Fruit fly (Drosophila melanogaster) whole organism, embryonic: Measurements from ENCODE around the gene CG14174.

Experiments
- ATbp ChIP-seq: fragments of 200-800 bp; sonication (Bioruptor generic); optimal IDR thresholded peaks from 2 replicates; lab custom pipeline; 2017; ENCODE audit warnings: missing biosample characterization, mild to moderate bottlenecking, missing genetic modification characterization, missing genetic modification reagents
- Adf1 ChIP-seq: fragments of 200-800 bp; sonication (Bioruptor generic); IDR thresholded peaks from 2 replicates; pipeline ENCODE4 v1.3.6; 2022; ENCODE audit warnings: missing biosample characterization, missing genetic modification characterization
- Aef1 ChIP-seq: fragments of 200-800 bp; sonication (Bioruptor generic); IDR thresholded peaks from 3 replicates; pipeline ENCODE4 v1.3.6; 2022; ENCODE audit warnings: missing biosample characterization, missing genetic modification characterization
- CG11695 ChIP-seq: fragments of 200-800 bp; sonication (Bioruptor generic); IDR thresholded peaks from 3 replicates; pipeline ENCODE4 v1.3.6; 2022; ENCODE audit warnings: missing biosample characterization, missing genetic modification characterization
- CG11696 ChIP-seq: fragments of 200-800 bp; sonication (Bioruptor generic); IDR thresholded peaks from 2 replicates; pipeline ENCODE4 v1.3.6; 2022; ENCODE audit warnings: missing biosample characterization, missing genetic modification characterization
- CG12391 ChIP-seq: fragments of 200-800 bp; sonication (Bioruptor generic); optimal IDR thresholded peaks from 3 replicates; lab custom pipeline; 2018; ENCODE audit warnings: missing biosample characterization, mild to moderate bottlenecking, missing genetic modification characterization, moderate library complexity
- CG12744 ChIP-seq: fragments of 200-800 bp; sonication (Bioruptor generic); optimal IDR thresholded peaks from 2 replicates; lab custom pipeline; 2016; ENCODE audit warnings: missing biosample characterization, missing genetic modification characterization
- CG14014 ChIP-seq: fragments of 200-800 bp; sonication (Bioruptor generic); IDR thresholded peaks from 2 replicates; pipeline ENCODE4 v1.3.6; 2022; ENCODE audit warnings: missing biosample characterization, missing genetic modification characterization
- CG14667 ChIP-seq: fragments of 200-800 bp; sonication (Bioruptor generic); IDR thresholded peaks from 2 replicates; pipeline ENCODE4 v1.3.6; 2022; ENCODE audit warnings: missing biosample characterization, missing genetic modification characterization
- CG17328 ChIP-seq: fragments of 200-800 bp; sonication (Bioruptor generic); IDR thresholded peaks from 2 replicates; pipeline ENCODE4 v1.3.6; 2022; ENCODE audit warnings: missing biosample characterization, missing genetic modification characterization
- CG17568 ChIP-seq: fragments of 200-800 bp; sonication (Bioruptor generic); optimal IDR thresholded peaks from 2 replicates; lab custom pipeline; 2018; ENCODE audit warnings: missing biosample characterization, mild to moderate bottlenecking, missing genetic modification characterization, moderate library complexity
- CG32767 ChIP-seq: fragments of 200-800 bp; sonication (Bioruptor generic); IDR thresholded peaks from 2 replicates; pipeline ENCODE4 v1.3.6; 2022; ENCODE audit warnings: missing biosample characterization, missing genetic modification characterization
- CG3726 ChIP-seq: fragments of 200-800 bp; sonication (Bioruptor generic); IDR thresholded peaks from 3 replicates; pipeline ENCODE4, ENCODE4 v1.3.6; 2022; ENCODE audit warnings: missing biosample characterization, missing genetic modification characterization
- CG4360 ChIP-seq: fragments of 200-800 bp; sonication (Bioruptor generic); IDR thresholded peaks from 2 replicates; pipeline ENCODE4 v1.3.6; 2022; ENCODE audit warnings: missing biosample characterization, missing genetic modification characterization
- CG6254 ChIP-seq: fragments of 200-800 bp; sonication (Bioruptor generic); optimal IDR thresholded peaks from 3 replicates; lab custom pipeline; 2017; ENCODE audit warnings: mild to moderate bottlenecking, missing biosample characterization, missing genetic modification reagents, missing genetic modification characterization
- CG6272 ChIP-seq: fragments of 200-800 bp; sonication (Bioruptor generic); IDR thresholded peaks from 2 replicates; pipeline ENCODE4 v1.3.6; 2022; ENCODE audit warnings: missing biosample characterization, missing genetic modification characterization
- CG6791 ChIP-seq: fragments of 200-800 bp; sonication (Bioruptor generic); IDR thresholded peaks from 3 replicates; pipeline ENCODE4 v1.3.6; 2022; ENCODE audit warnings: missing biosample characterization, missing genetic modification characterization; ENCODE audit not compliant: partially characterized antibody
- CG7786 ChIP-seq: fragments of 200-800 bp; sonication (Bioruptor generic); optimal IDR thresholded peaks from 2 replicates; lab custom pipeline; 2016; ENCODE audit warnings: missing biosample characterization, missing genetic modification characterization
- CG9215 ChIP-seq: fragments of 200-800 bp; sonication (Bioruptor generic); IDR thresholded peaks from 2 replicates; pipeline ENCODE4 v1.3.6; 2022; ENCODE audit warnings: missing biosample characterization, missing genetic modification characterization
- Dbx ChIP-seq: fragments of 200-800 bp; sonication (Bioruptor generic); IDR thresholded peaks from 3 replicates; pipeline ENCODE4 v1.3.6; 2022; ENCODE audit warnings: missing biosample characterization, missing genetic modification characterization
- Gug ChIP-seq: fragments of 200-800 bp; sonication (Bioruptor generic); IDR thresholded peaks from 4 replicates; pipeline ENCODE4 v1.3.6; 2022; ENCODE audit warnings: missing biosample characterization, missing genetic modification characterization
- Meics ChIP-seq: fragments of 200-800 bp; sonication (Bioruptor generic); optimal IDR thresholded peaks from 2 replicates; lab custom pipeline; 2017; ENCODE audit warnings: missing biosample characterization, mild to moderate bottlenecking, missing genetic modification characterization
- Ptx1 ChIP-seq: fragments of 200-800 bp; sonication (Bioruptor generic); IDR thresholded peaks from 2 replicates; pipeline ENCODE4 v1.3.6; 2022; ENCODE audit warnings: missing biosample characterization, missing genetic modification characterization
- Sox100B ChIP-seq: fragments of 200-800 bp; sonication (Bioruptor generic); optimal IDR thresholded peaks from 3 replicates; lab custom pipeline; 2018; ENCODE audit warnings: missing biosample characterization, mild to moderate bottlenecking, missing genetic modification characterization
- Sox102F ChIP-seq: fragments of 200-800 bp; sonication (Bioruptor generic); optimal IDR thresholded peaks from 2 replicates; lab custom pipeline; 2018; ENCODE audit warnings: missing biosample characterization, mild to moderate bottlenecking, missing genetic modification characterization, moderate library complexity
- Vsx1 ChIP-seq: fragments of 200-800 bp; sonication (Bioruptor generic); optimal IDR thresholded peaks from 2 replicates; lab custom pipeline; 2017; ENCODE audit warnings: missing biosample characterization, mild to moderate bottlenecking, missing genetic modification characterization, missing genetic modification reagents
- ci ChIP-seq: fragments of 200-800 bp; sonication (Bioruptor generic); IDR thresholded peaks from 3 replicates; pipeline ENCODE4 v1.3.6; 2022; ENCODE audit warnings: missing biosample characterization, missing genetic modification characterization
- crp ChIP-seq, 2 experiments: fragments of 200-800 bp; sonication (Bioruptor generic); optimal IDR thresholded peaks; 2 replicates in 1 of 2; 3 replicates in 1 of 2; lab custom pipeline; 2017; ENCODE audit warnings: missing biosample characterization in 2 of 2, missing genetic modification characterization in 2 of 2, mild to moderate bottlenecking in 1 of 2, moderate library complexity in 1 of 2
- cwo ChIP-seq: fragments of 200-800 bp; sonication (Bioruptor generic); optimal IDR thresholded peaks from 3 replicates; lab custom pipeline; 2017; ENCODE audit warnings: missing biosample characterization, missing genetic modification characterization, mild to moderate bottlenecking, moderate library complexity, missing genetic modification reagents
- eve ChIP-seq, 2 experiments: fragments of >200 bp; optimal IDR thresholded peaks; 2 replicates each; lab custom pipeline; 2017; ENCODE audit warnings: missing biosample characterization in 2 of 2, missing genetic modification characterization in 2 of 2
- gem ChIP-seq: fragments of 200-800 bp; sonication (Bioruptor generic); optimal IDR thresholded peaks from 2 replicates; lab custom pipeline; 2019; ENCODE audit warnings: missing biosample characterization, mild to moderate bottlenecking, missing genetic modification characterization, moderate library complexity
- ham ChIP-seq: fragments of 200-800 bp; sonication (Bioruptor generic); IDR thresholded peaks from 2 replicates; pipeline ENCODE4 v1.3.6; 2022; ENCODE audit warnings: missing biosample characterization, missing genetic modification characterization
- ken ChIP-seq: fragments of 200-800 bp; sonication (Bioruptor generic); IDR thresholded peaks from 3 replicates; pipeline ENCODE4 v1.3.6; 2022; ENCODE audit warnings: missing biosample characterization, missing genetic modification characterization
- pan ChIP-seq, 4 experiments: fragments of >200 bp in 3 of 4; fragments of 200-800 bp in 1 of 4; sonication (Bioruptor generic) in 1 of 4; optimal IDR thresholded peaks in 3 of 4; IDR thresholded peaks in 1 of 4; 2 replicates each; pipeline versions ENCODE4 v1.3.6 to Lab custom; 2017 to 2022; ENCODE audit warnings: missing biosample characterization in 2 of 4, missing genetic modification characterization in 2 of 4, mixed read lengths in 1 of 4
- peb ChIP-seq: fragments of 200-800 bp; sonication (Bioruptor generic); IDR thresholded peaks from 2 replicates; pipeline ENCODE4 v1.3.6; 2022; ENCODE audit warnings: missing biosample characterization, missing genetic modification characterization
- prd ChIP-seq, 3 experiments: fragments of >200 bp in 2 of 3; fragments of 200-800 bp in 1 of 3; sonication (Bioruptor generic) in 1 of 3; optimal IDR thresholded peaks in 2 of 3; IDR thresholded peaks in 1 of 3; 2 replicates in 2 of 3; 3 replicates in 1 of 3; pipeline versions ENCODE4 v1.3.6 to Lab custom; 2017 to 2022; ENCODE audit warnings: missing biosample characterization in 1 of 3, missing genetic modification characterization in 1 of 3
- ranshi ChIP-seq: fragments of 200-800 bp; sonication (Bioruptor generic); IDR thresholded peaks from 2 replicates; pipeline ENCODE4 v1.3.6; 2022; ENCODE audit warnings: missing biosample characterization, missing genetic modification characterization
- rib ChIP-seq: fragments of 200-800 bp; sonication (Bioruptor generic); IDR thresholded peaks from 2 replicates; pipeline ENCODE4 v1.3.6; 2022; ENCODE audit warnings: missing biosample characterization, missing genetic modification characterization
- sim ChIP-seq: fragments of 200-800 bp; sonication (Bioruptor generic); IDR thresholded peaks from 2 replicates; pipeline ENCODE4 v1.3.6; 2022; ENCODE audit warnings: missing biosample characterization, missing genetic modification characterization
- ssp ChIP-seq: fragments of 200-800 bp; sonication (Bioruptor generic); IDR thresholded peaks from 2 replicates; pipeline ENCODE4 v1.3.6; 2022; ENCODE audit warnings: missing biosample characterization, missing genetic modification characterization
- stc ChIP-seq: fragments of 200-800 bp; sonication (Bioruptor generic); IDR thresholded peaks from 2 replicates; pipeline ENCODE4 v1.3.6; 2022; ENCODE audit warnings: missing biosample characterization, missing genetic modification characterization
- stwl ChIP-seq: fragments of 200-800 bp; sonication (Bioruptor generic); optimal IDR thresholded peaks from 3 replicates; lab custom pipeline; 2018; ENCODE audit warnings: missing biosample characterization, mild to moderate bottlenecking, missing genetic modification characterization, moderate library complexity
- ttk ChIP-seq: fragments of 200-800 bp; sonication (Bioruptor generic); IDR thresholded peaks from 2 replicates; pipeline ENCODE4 v2.1.2; 2022; ENCODE audit warnings: missing biosample characterization, missing genetic modification characterization
- unpg ChIP-seq: fragments of 200-800 bp; sonication (Bioruptor generic); optimal IDR thresholded peaks from 3 replicates; lab custom pipeline; 2018; ENCODE audit warnings: missing biosample characterization, mild to moderate bottlenecking, missing genetic modification characterization, moderate library complexity
- wdn ChIP-seq: fragments of 200-800 bp; sonication (Bioruptor generic); IDR thresholded peaks from 2 replicates; pipeline ENCODE4 v1.3.6; 2022; ENCODE audit warnings: missing biosample characterization, missing genetic modification characterization
- wor ChIP-seq: fragments of 200-800 bp; sonication (Bioruptor generic); IDR thresholded peaks from 2 replicates; pipeline ENCODE4 v1.3.6; 2022; ENCODE audit warnings: missing biosample characterization, missing genetic modification characterization
- zen ChIP-seq: fragments of 200-800 bp; sonication (Bioruptor generic); optimal IDR thresholded peaks from 3 replicates; lab custom pipeline; 2018; ENCODE audit warnings: missing biosample characterization, mild to moderate bottlenecking, missing genetic modification characterization, moderate library complexity

The CG14174 gene

dm6 chr3L:9693552-9694133 lies 25.5 kb upstream of the CG14174 start:
- TF ChIP-seq sim (GFP tag; lab: Robert Waterston, UW) (0 out of 2 replicates have a peak, but pooled peaks have one; percentile 41), peb (GFP tag; lab: Robert Waterston, UW) (0 out of 2 replicates have a peak, but pooled peaks have one; percentile 26), ssp (GFP tag; lab: Robert Waterston, UW) (0 out of 2 replicates have a peak, but pooled peaks have one; percentile 20), ham (GFP tag; lab: Robert Waterston, UW) (no peak), CG3726 (0 out of 3 replicates have a peak, but pooled peaks have one; percentile 39), zen (tag; lab: Kevin White, UChicago) (no peak), gem (peak; percentile 45), crp (GFP tag; optimal IDR thresholded peaks at IDR 0.05; lab: Kevin White, UChicago) (peak in 1 of 2 experiments; percentile 30), ranshi (GFP tag; lab: Robert Waterston, UW) (0 out of 2 replicates have a peak, but pooled peaks have one; percentile 9), CG11696 (GFP tag; lab: Robert Waterston, UW) (0 out of 2 replicates have a peak, but pooled peaks have one; percentile 26), cwo (peak; percentile 70), ttk (GFP tag; lab: Robert Waterston, UW) (0 out of 2 replicates have a peak, but pooled peaks have one; percentile 21), wdn (GFP tag; lab: Robert Waterston, UW) (0 out of 2 replicates have a peak, but pooled peaks have one; percentile 35), ATbp (GFP tag; lab: Kevin White, UChicago) (peak; percentile 9), unpg (peak; percentile 36), CG9215 (GFP tag; lab: Robert Waterston, UW) (peak; percentile 5; the same call in 1 of the 2 replicates), CG14014 (peak; percentile 40), CG7786 (GFP tag; lab: Kevin White, UChicago) (no peak), Sox102F (GFP tag; lab: Kevin White, UChicago) (peak; percentile 48), pan (optimal IDR thresholded peaks at IDR 0.05; lab: Kevin White, UChicago) (no peak), pan (GFP tag; optimal IDR thresholded peaks at IDR 0.05 in 1 of 2, IDR thresholded peaks at IDR 0.05 in 1 of 2) (peak in 1 of 2 experiments; percentile 51), CG14667 (GFP tag; lab: Robert Waterston, UW) (0 out of 2 replicates have a peak, but pooled peaks have one; percentile 8), Dbx (GFP tag; lab: Robert Waterston, UW) (0 out of 3 replicates have a peak, but pooled peaks have one; percentile 6), CG12391 (tag; lab: Kevin White, UChicago) (peak; percentile 31), stwl (tag; lab: Kevin White, UChicago) (no peak), CG6254 (GFP tag; lab: Kevin White, UChicago) (peak; percentile 31), wor (GFP tag; lab: Robert Waterston, UW) (peak; percentile 37; the same call in 1 of the 2 replicates), Aef1 (GFP tag; lab: Robert Waterston, UW) (peak; percentile 22; the same call in 2 of the 3 replicates), CG11695 (GFP tag; lab: Robert Waterston, UW) (peak; percentile 63; the same call in 2 of the 3 replicates), rib (peak; percentile 12; the same call in 1 of the 2 replicates), Vsx1 (peak; percentile 53), CG12744 (GFP tag; lab: Kevin White, UChicago) (no peak), Meics (GFP tag; lab: Kevin White, UChicago) (no peak), CG6272 (GFP tag; lab: Robert Waterston, UW) (no peak), ci (GFP tag; lab: Robert Waterston, UW) (peak; percentile 63; the same call in 1 of the 3 replicates), CG17568 (GFP tag; lab: Kevin White, UChicago) (peak; percentile 10), Ptx1 (GFP tag; lab: Robert Waterston, UW) (peak; percentile 44), CG4360 (GFP tag; lab: Robert Waterston, UW) (peak; percentile 67), stc (peak; percentile 57; the same call in 1 of the 2 replicates), CG32767 (0 out of 2 replicates have a peak, but pooled peaks have one; percentile 16), Gug (GFP tag; lab: Robert Waterston, UW) (0 out of 4 replicates have a peak, but pooled peaks have one; percentile 19), prd (optimal IDR thresholded peaks at IDR 0.05; lab: Kevin White, UChicago) (no peak), prd (GFP tag; IDR thresholded peaks at IDR 0.05; lab: Robert Waterston, UW) (peak; percentile 43; the same call in 2 of the 3 replicates), eve (GFP tag; optimal IDR thresholded peaks at IDR 0.05; lab: Kevin White, UChicago) (peak in 1 of 2 experiments; percentile 30), CG6791 (GFP tag; lab: Robert Waterston, UW) (peak; percentile 52; the same call in 1 of the 3 replicates), Sox100B (peak; percentile 6), ken (0 out of 3 replicates have a peak, but pooled peaks have one; percentile 44), CG17328 (GFP tag; lab: Robert Waterston, UW) (peak; percentile 44; the same call in 1 of the 2 replicates), Adf1 (GFP tag; lab: Robert Waterston, UW) (peak; percentile 6; the same call in 1 of the 2 replicates)
